Worm (Caenorhabditis elegans): ENCODE data around the gene C49H3.16.
"Not testable (repeated sequence)": the region's sequence is repeated elsewhere in the genome, so short reads cannot be mapped to it uniquely, and the experiment has no call there.

- not testable (repeated sequence) for TF ChIP-seq him-1, dao-5 (tag; optimal IDR thresholded peaks at IDR 0.05)
Observed at ce11 chrIV:7946899-7947499, 26.8 kb downstream of the C49H3.16 start, which contains the start of gene F20D12.12.

Measured in whole organism, L4/young adult.